Worm (Caenorhabditis elegans) whole organism, L4 larva: ENCODE results near the gene F46F5.8.

ENCODE experiments used
- F44E2.7 ChIP-seq: fragments of 200-800 bp; sonication (Bioruptor generic); IDR thresholded peaks from 2 replicates; pipeline ENCODE4 v2.1.2; 2022; ENCODE audit warnings: missing genetic modification characterization, missing compliant biosample characterization
- Y105C5A.15 ChIP-seq: fragments of 200-800 bp; sonication (Bioruptor generic); IDR thresholded peaks from 2 replicates; pipeline ENCODE4 v1.3.6; 2022; ENCODE audit warnings: missing genetic modification characterization, missing compliant biosample characterization
- Y48G9A.11 ChIP-seq: fragments of 200-800 bp; sonication (Bioruptor generic); IDR thresholded peaks from 2 replicates; pipeline ENCODE4 v1.3.6; 2022; ENCODE audit warnings: missing genetic modification reagents, missing genetic modification characterization, missing compliant biosample characterization
- Y5F2A.4 ChIP-seq: fragments of 200-800 bp; sonication (Bioruptor generic); optimal IDR thresholded peaks from 2 replicates; lab custom pipeline; 2018; ENCODE audit warnings: mild to moderate bottlenecking, missing genetic modification characterization, missing compliant biosample characterization
- Y75B8A.6 ChIP-seq: fragments of 200-800 bp; sonication (Bioruptor generic); IDR thresholded peaks from 2 replicates; pipeline ENCODE4 v1.3.6; 2022; ENCODE audit warnings: missing genetic modification reagents, missing genetic modification characterization, missing compliant biosample characterization
- aha-1 ChIP-seq: fragments of 150-350 bp; peaks from one replicate; lab custom pipeline; 2014; ENCODE audit warnings: missing biosample characterization, missing genetic modification characterization
- aly-2 ChIP-seq: sonication (generic microtip); optimal IDR thresholded peaks from 2 replicates; lab custom pipeline; 2018; ENCODE audit warnings: missing biosample characterization, missing genetic modification characterization
- arid-1 ChIP-seq: fragments of 200-800 bp; sonication (Bioruptor generic); conservative IDR thresholded peaks from 2 replicates; pipeline ENCODE4 v1.3.6; 2022; ENCODE audit warnings: missing genetic modification reagents, missing genetic modification characterization, missing compliant biosample characterization
- attf-4 ChIP-seq: sonication (generic microtip); optimal IDR thresholded peaks from 3 replicates; lab custom pipeline; 2017; ENCODE audit warnings: missing biosample characterization, missing genetic modification characterization
- ceh-28 ChIP-seq: fragments of 150-350 bp; optimal IDR thresholded peaks from 2 replicates; lab custom pipeline; 2014; ENCODE audit warnings: missing biosample characterization, missing genetic modification reagents, missing genetic modification characterization
- ceh-44 ChIP-seq: fragments of 200-800 bp; sonication (Bioruptor generic); IDR thresholded peaks from 2 replicates; pipeline ENCODE4 v1.3.6; 2022; ENCODE audit warnings: missing genetic modification reagents, missing genetic modification characterization, missing compliant biosample characterization
- ceh-62 ChIP-seq: sonication (generic microtip); optimal IDR thresholded peaks from 2 replicates; lab custom pipeline; 2017; ENCODE audit warnings: missing biosample characterization, missing genetic modification characterization
- ces-1 ChIP-seq: fragments of 150-350 bp; sonication (generic microtip); optimal IDR thresholded peaks from 4 replicates; lab custom pipeline; 2014; ENCODE audit warnings: missing biosample characterization, missing genetic modification reagents, missing genetic modification characterization
- daf-16 ChIP-seq, 3 experiments: sonication (generic microtip); optimal IDR thresholded peaks; 2 replicates each; lab custom pipeline; 2016 to 2017; ENCODE audit warnings: missing genetic modification characterization in 3 of 3, missing genetic modification reagents in 3 of 3, mild to moderate bottlenecking in 2 of 3, missing compliant biosample characterization in 2 of 3, missing biosample characterization in 1 of 3, moderate library complexity in 1 of 3
- daf-19 ChIP-seq: fragments of 200-800 bp; sonication (Bioruptor generic); conservative IDR thresholded peaks from 2 replicates; pipeline ENCODE4 v1.3.6; 2022; ENCODE audit warnings: missing genetic modification characterization, missing compliant biosample characterization
- dmd-6 ChIP-seq: fragments of 200-800 bp; sonication (Bioruptor generic); IDR thresholded peaks from 2 replicates; pipeline ENCODE4 v1.3.6; 2022; ENCODE audit warnings: missing genetic modification reagents, missing genetic modification characterization, missing compliant biosample characterization
- dpl-1 ChIP-seq: fragments of 150-350 bp; optimal IDR thresholded peaks from 2 replicates; lab custom pipeline; 2014; ENCODE audit warnings: missing biosample characterization, missing genetic modification reagents, missing genetic modification characterization
- fos-1 ChIP-seq: fragments of 150-350 bp; optimal IDR thresholded peaks from 2 replicates; lab custom pipeline; 2014; ENCODE audit warnings: missing biosample characterization, missing genetic modification characterization
- hlh-11 ChIP-seq: fragments of 200-800 bp; sonication (Bioruptor generic); optimal IDR thresholded peaks from 2 replicates; lab custom pipeline; 2018; ENCODE audit warnings: mild to moderate bottlenecking, missing genetic modification characterization, missing compliant biosample characterization
- lin-13 ChIP-seq: fragments of 150-350 bp; optimal IDR thresholded peaks from 2 replicates; lab custom pipeline; 2014; ENCODE audit warnings: missing biosample characterization, missing genetic modification reagents, missing genetic modification characterization
- madf-9 ChIP-seq: fragments of 200-800 bp; sonication (Bioruptor generic); conservative IDR thresholded peaks from 2 replicates; pipeline ENCODE4 v1.3.6; 2022; ENCODE audit warnings: missing genetic modification reagents, missing genetic modification characterization, missing compliant biosample characterization
- mdt-29 ChIP-seq: fragments of 200-800 bp; sonication (Bioruptor generic); IDR thresholded peaks from 2 replicates; pipeline ENCODE4 v1.3.6; 2022; ENCODE audit warnings: missing genetic modification reagents, missing genetic modification characterization, missing compliant biosample characterization
- mxl-3 ChIP-seq: fragments of 200-800 bp; sonication (Bioruptor generic); optimal IDR thresholded peaks from 2 replicates; lab custom pipeline; 2018; ENCODE audit warnings: mild to moderate bottlenecking, missing genetic modification characterization, missing compliant biosample characterization
- nhr-111 ChIP-seq: fragments of 200-800 bp; sonication (Bioruptor generic); optimal IDR thresholded peaks from 2 replicates; lab custom pipeline; 2018; ENCODE audit warnings: mild to moderate bottlenecking, missing genetic modification characterization, missing compliant biosample characterization
- nhr-25 ChIP-seq: sonication (generic microtip); optimal IDR thresholded peaks from 2 replicates; lab custom pipeline; 2017; ENCODE audit warnings: missing genetic modification characterization, mild to moderate bottlenecking, missing compliant biosample characterization, antibody characterized with exemption, moderate library complexity, borderline replicate concordance; ENCODE audit not compliant: insufficient read depth
- nhr-28 ChIP-seq: fragments of 150-350 bp; optimal IDR thresholded peaks from 2 replicates; lab custom pipeline; 2014; ENCODE audit warnings: missing biosample characterization, missing genetic modification characterization
- nhr-6 ChIP-seq: fragments of 150-350 bp; optimal IDR thresholded peaks from 2 replicates; lab custom pipeline; 2014; ENCODE audit warnings: missing biosample characterization, missing genetic modification characterization
- nhr-76 ChIP-seq: fragments of 150-350 bp; optimal IDR thresholded peaks from 2 replicates; lab custom pipeline; 2014; ENCODE audit warnings: missing biosample characterization, missing genetic modification characterization
- nhr-77 ChIP-seq: fragments of 150-350 bp; optimal IDR thresholded peaks from 2 replicates; lab custom pipeline; 2014; ENCODE audit warnings: missing biosample characterization, missing genetic modification characterization
- pha-4 ChIP-seq, 2 experiments: fragments of 150-350 bp in 1 of 2; fragments of 200-800 bp in 1 of 2; sonication (Bioruptor generic) in 1 of 2; IDR thresholded peaks in 1 of 2; optimal IDR thresholded peaks in 1 of 2; 2 replicates each; pipeline versions ENCODE4 v1.3.6 to Lab custom; 2014 to 2022; ENCODE audit warnings: missing genetic modification characterization in 2 of 2, missing genetic modification reagents in 2 of 2, missing biosample characterization in 1 of 2, missing compliant biosample characterization in 1 of 2
- sdz-12 ChIP-seq: fragments of 200-800 bp; sonication (Bioruptor generic); optimal IDR thresholded peaks from 2 replicates; lab custom pipeline; 2018; ENCODE audit warnings: mild to moderate bottlenecking, missing genetic modification characterization, missing compliant biosample characterization
- set-16 ChIP-seq: fragments of 200-800 bp; sonication (Bioruptor generic); IDR thresholded peaks from 2 replicates; pipeline ENCODE4 v1.3.6; 2022; ENCODE audit warnings: missing genetic modification reagents, missing genetic modification characterization, missing compliant biosample characterization
- snpc-1.2 ChIP-seq: fragments of 200-800 bp; sonication (Bioruptor generic); IDR thresholded peaks from 2 replicates; pipeline ENCODE4 v1.3.6; 2022; ENCODE audit warnings: missing genetic modification reagents, missing genetic modification characterization, missing compliant biosample characterization
- spr-1 ChIP-seq: sonication (generic microtip); optimal IDR thresholded peaks from 2 replicates; lab custom pipeline; 2016; ENCODE audit warnings: mild to moderate bottlenecking, missing genetic modification characterization, missing compliant biosample characterization
- unc-39 ChIP-seq: sonication (generic microtip); optimal IDR thresholded peaks from 2 replicates; lab custom pipeline; 2017; ENCODE audit warnings: missing biosample characterization, missing genetic modification characterization
- unc-62 ChIP-seq, 3 experiments: fragments of 150-350 bp in 1 of 3; sonication (generic microtip); optimal IDR thresholded peaks in 2 of 3; peaks in 1 of 3; 1 replicate in 1 of 3; 2 replicates in 2 of 3; lab custom pipeline; 2014 to 2017; ENCODE audit warnings: missing biosample characterization in 3 of 3, missing genetic modification characterization in 3 of 3, missing genetic modification reagents in 3 of 3, missing genotype in 1 of 3
- zag-1 ChIP-seq: fragments of 150-350 bp; optimal IDR thresholded peaks from 2 replicates; lab custom pipeline; 2014; ENCODE audit warnings: missing biosample characterization, missing genetic modification characterization
- zip-11 ChIP-seq: fragments of 200-800 bp; sonication (Bioruptor generic); IDR thresholded peaks from 2 replicates; pipeline ENCODE4 v1.3.6; 2022; ENCODE audit warnings: missing genetic modification characterization, missing compliant biosample characterization
- ztf-11 ChIP-seq: fragments of 150-350 bp; optimal IDR thresholded peaks from 2 replicates; lab custom pipeline; 2014; ENCODE audit warnings: missing biosample characterization, missing genetic modification characterization

The F46F5.8 gene

ce11 chrII:799700-800099 is 21.7 kb downstream of the F46F5.8 start, which contains the start of gene F46F5.14:
Gene F46F5.14, plus strand, starts transcription at chrII:800000.
- no peak for TF ChIP-seq nhr-76
- TF ChIP-seq nhr-6 (tag; lab: Kevin White, UChicago) = no peak

ce11 chrII:797445-797844 is 24.0 kb downstream of the F46F5.8 start:
- TF ChIP-seq aha-1 = peak; percentile 91
- no peak for TF ChIP-seq unc-39 (tag; lab: Kevin White, UChicago)
- TF ChIP-seq Y48G9A.11 = no peak
- TF ChIP-seq Y5F2A.4 (GFP tag; lab: Kevin White, UChicago) = no peak
- no peak for TF ChIP-seq nhr-77 (tag; lab: Kevin White, UChicago)
- TF ChIP-seq, all 104 proteins: peak for 1

- no peak for TF ChIP-seq Y5F2A.4 (GFP tag; lab: Kevin White, UChicago)
- TF ChIP-seq unc-62 (GFP tag; optimal IDR thresholded peaks at IDR 0.05 in 1 of 2; lab: Kevin White, UChicago) = peak in 1 of 2 experiments; percentile 93
- no peak for TF ChIP-seq unc-62 (tag; optimal IDR thresholded peaks at IDR 0.05; lab: Kevin White, UChicago)
- TF ChIP-seq, all 104 proteins: peak for 1
These were observed 24.5 kb downstream of the F46F5.8 start for ce11 chrII:796916-797315.

ce11 chrII:791828-792227 is 29.6 kb downstream of the F46F5.8 start, which contains the start of gene F46F5.1:
Gene F46F5.1, minus strand, starts transcription at chrII:791928.
- TF ChIP-seq nhr-28 (tag; lab: Kevin White, UChicago) (no peak), ztf-11 (no peak), nhr-111 (no peak), aly-2 (tag; lab: Kevin White, UChicago) (no peak), ces-1 (GFP tag; lab: Kevin White, UChicago) (no peak), sdz-12 (no peak), nhr-6 (tag; lab: Kevin White, UChicago) (no peak), pha-4 (GFP tag; IDR thresholded peaks at IDR 0.05; lab: Robert Waterston, UW) (no peak), pha-4 (tag; optimal IDR thresholded peaks at IDR 0.05; lab: Kevin White, UChicago) (no peak), set-16 (no peak), zag-1 (tag; lab: Kevin White, UChicago) (no peak), ceh-28 (tag; lab: Kevin White, UChicago) (no peak), arid-1 (GFP tag; lab: Robert Waterston, UW) (no peak)

ce11 chrII:788139-788538 is 33.3 kb downstream of the F46F5.8 start, which contains the start of gene F46F5.15:
Gene F46F5.15, plus strand, starts transcription at chrII:788439.
- TF ChIP-seq zip-11 (GFP tag; lab: Robert Waterston, UW) (no peak), ces-1 (GFP tag; lab: Kevin White, UChicago) (no peak), fos-1 (tag; lab: Kevin White, UChicago) (no peak), Y5F2A.4 (GFP tag; lab: Kevin White, UChicago) (no peak), ztf-11 (no peak), mxl-3 (no peak), madf-9 (GFP tag; lab: Robert Waterston, UW) (no peak), nhr-76 (no peak), mdt-29 (no peak), F44E2.7 (no peak), ceh-62 (no peak), dpl-1 (no peak), snpc-1.2 (GFP tag; lab: Robert Waterston, UW) (no peak), daf-16 (GFP tag; optimal IDR thresholded peaks at IDR 0.05; lab: Kevin White, UChicago) (no peak), daf-16 (tag; optimal IDR thresholded peaks at IDR 0.05; lab: Kevin White, UChicago) (no peak), nhr-25 (no peak)

ce11 chrII:786938-787337 is 34.5 kb downstream of the F46F5.8 start, which contains the start of gene F46F5.16:
Gene F46F5.16, plus strand, starts transcription at chrII:787238.
- TF ChIP-seq attf-4 (no peak), hlh-11 (no peak), dmd-6 (GFP tag; lab: Robert Waterston, UW) (no peak), daf-19 (GFP tag; lab: Robert Waterston, UW) (no peak), aha-1 (no peak), sdz-12 (no peak), spr-1 (tag; lab: Kevin White, UChicago) (no peak), ceh-44 (GFP tag; lab: Robert Waterston, UW) (no peak), dpl-1 (no peak), ceh-62 (no peak), Y105C5A.15 (no peak), nhr-28 (tag; lab: Kevin White, UChicago) (no peak), ztf-11 (no peak), Y75B8A.6 (GFP tag; lab: Robert Waterston, UW) (no peak), lin-13 (GFP tag; lab: Kevin White, UChicago) (no peak)
